Worm (Caenorhabditis elegans): ENCODE data around the gene W08F4.3.
"Not testable (repeated sequence)": the region's sequence is repeated elsewhere in the genome, so short reads cannot be mapped to it uniquely, and the experiment has no call there.

W08F4.3 gene

ce11 chrII:580189-580643 is at the start of gene W08F4.3, which contains the start of gene cdc-37:
TSS of gene W08F4.3 (plus strand) at chrII:580602.
TSS of gene cdc-37 (minus strand) at chrII:580593.
- no peak for TF ChIP-seq unc-62 (GFP tag; optimal IDR thresholded peaks at IDR 0.05)

- not testable (repeated sequence) for TF ChIP-seq unc-62 (GFP tag; optimal IDR thresholded peaks at IDR 0.05)
Observed at ce11 chrII:535226-535625, 45.2 kb upstream of the W08F4.3 start, which contains the start of gene T27A1.3. TSS of gene T27A1.3 (plus strand) at chrII:535526.

DNA sequence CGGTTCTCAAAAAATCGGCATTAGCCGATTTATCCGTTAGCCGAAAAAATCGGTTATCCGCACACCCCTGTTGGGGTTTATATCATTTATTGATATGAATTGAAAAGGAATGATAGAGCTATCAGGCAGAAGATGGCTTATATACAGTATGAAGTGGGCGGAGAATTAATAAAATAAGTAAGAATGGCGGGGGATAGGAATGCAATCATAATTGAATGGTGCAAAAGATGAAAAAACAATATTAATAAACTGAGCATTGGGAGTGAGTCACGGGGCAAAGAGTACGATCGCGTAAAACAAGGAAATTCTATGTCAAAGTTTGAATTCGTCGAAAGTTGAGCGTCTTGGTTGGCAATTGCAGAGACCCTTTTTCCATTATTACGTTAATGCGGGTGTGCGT is 43.6 kb upstream of the W08F4.3 start, which contains the start of gene T27A1.2:
TSS of gene T27A1.2 (minus strand) at position 101 of the 400 bp plus-strand sequence.
- no peak for TF ChIP-seq unc-62 (GFP tag; optimal IDR thresholded peaks at IDR 0.05)

DNA sequence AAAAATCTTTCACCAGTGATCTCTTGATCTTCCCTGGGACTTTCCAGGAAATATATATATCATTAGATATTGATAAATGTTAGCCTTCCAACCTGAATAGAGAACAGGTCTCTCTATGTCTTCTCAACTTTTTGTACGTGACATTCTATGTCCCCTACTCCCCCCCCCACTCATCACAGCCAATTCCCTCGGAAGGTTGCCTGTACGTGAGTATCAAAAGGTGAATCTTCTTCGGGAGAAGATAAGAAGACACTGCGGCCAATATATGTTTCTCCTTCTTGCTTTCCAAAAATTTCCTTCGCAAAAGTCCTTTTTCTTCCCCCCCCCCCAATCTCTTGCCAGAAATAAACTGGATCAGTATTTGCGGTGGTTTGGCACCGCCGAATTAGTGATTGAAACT is 38.0 kb upstream of the W08F4.3 start:
- no peak for TF ChIP-seq unc-62 (GFP tag; optimal IDR thresholded peaks at IDR 0.05)

- TF ChIP-seq unc-62 (GFP tag; optimal IDR thresholded peaks at IDR 0.05) = no peak
Observed at ce11 chrII:546405-546804, 34.0 kb upstream of the W08F4.3 start, which contains the start of gene mlt-10. TSS of gene mlt-10 (plus strand) at chrII:546705.

DNA sequence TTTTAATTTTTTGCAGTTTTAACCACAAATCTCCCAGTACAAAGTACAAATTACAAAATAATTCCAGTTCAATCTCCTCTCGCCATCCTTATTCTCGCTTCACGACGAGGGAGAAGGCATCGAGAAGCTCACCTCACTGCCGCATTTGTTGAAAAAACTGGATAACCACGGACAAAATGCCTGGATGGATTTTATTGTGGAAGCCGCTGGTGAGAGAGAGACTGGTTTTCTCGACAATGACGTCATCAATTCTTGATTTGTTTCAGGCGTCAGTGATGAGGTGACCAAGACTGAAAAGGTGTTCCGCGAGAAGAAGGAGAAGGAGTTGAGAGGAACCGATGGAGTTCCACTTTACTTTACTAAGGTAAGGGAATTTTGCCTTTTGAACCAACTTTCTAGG is 30.9 kb upstream of the W08F4.3 start:
- no peak for TF ChIP-seq unc-62 (GFP tag; optimal IDR thresholded peaks at IDR 0.05)

- no peak for TF ChIP-seq unc-62 (GFP tag; optimal IDR thresholded peaks at IDR 0.05)
Observed at ce11 chrII:551245-551904, 29.0 kb upstream of the W08F4.3 start, which contains the start of gene lips-7. TSS of gene lips-7 (plus strand) at chrII:551854.

ce11 chrII:555371-555770 is 25.0 kb upstream of the W08F4.3 start:
- TF ChIP-seq unc-62 (GFP tag; optimal IDR thresholded peaks at IDR 0.05) = no peak

ce11 chrII:556185-556584 is 24.2 kb upstream of the W08F4.3 start, which contains the start of the genes C09E8.1 and C09E8.6:
TSS of gene C09E8.1 (plus strand) at chrII:556485.
TSS of gene C09E8.6 (plus strand) at chrII:556497.
- TF ChIP-seq unc-62 (GFP tag; optimal IDR thresholded peaks at IDR 0.05) = no peak

ce11 chrII:568776-569175 is 11.6 kb upstream of the W08F4.3 start, which contains the start of gene W08F4.5:
TSS of gene W08F4.5 (minus strand) at chrII:568876.
- TF ChIP-seq unc-62 (GFP tag; optimal IDR thresholded peaks at IDR 0.05) = no peak

ce11 chrII:572010-572409 is 8.4 kb upstream of the W08F4.3 start, which contains the start of gene mlt-8:
TSS of gene mlt-8 (minus strand) at chrII:572110.
- TF ChIP-seq unc-62 (GFP tag; optimal IDR thresholded peaks at IDR 0.05) = no peak

ce11 chrII:574064-574463 is 6.3 kb upstream of the W08F4.3 start:
- no peak for TF ChIP-seq unc-62 (GFP tag; optimal IDR thresholded peaks at IDR 0.05)

- TF ChIP-seq unc-62 (GFP tag; optimal IDR thresholded peaks at IDR 0.05) = no peak
Observed at ce11 chrII:577632-578031, 2.8 kb upstream of the W08F4.3 start, which contains the start of gene W08F4.7. TSS of gene W08F4.7 (minus strand) at chrII:577732.

DNA sequence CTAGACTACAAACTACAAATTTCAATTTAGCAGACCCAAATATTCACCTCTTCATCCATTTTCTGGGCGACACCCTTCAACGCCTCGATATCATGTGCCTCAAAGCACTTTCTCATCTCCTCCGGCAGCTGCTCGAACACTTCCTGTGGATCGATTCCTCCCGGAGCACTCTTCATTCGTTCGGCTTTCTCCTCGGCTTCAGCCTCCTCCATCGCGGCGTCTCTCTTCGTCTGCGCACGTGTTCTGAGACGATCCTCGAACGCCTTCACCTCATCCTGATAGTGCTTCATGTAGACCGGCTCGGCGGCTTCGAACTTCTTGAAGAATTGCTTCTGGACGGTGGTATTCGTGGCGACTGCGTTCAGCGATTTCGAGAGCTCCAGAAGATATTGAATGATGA is 1.6 kb upstream of the W08F4.3 start:
- TF ChIP-seq unc-62 (GFP tag; optimal IDR thresholded peaks at IDR 0.05) = no peak

ce11 chrII:581983-582382 is 1.6 kb downstream of the W08F4.3 start:
- no peak for TF ChIP-seq unc-62 (GFP tag; optimal IDR thresholded peaks at IDR 0.05)

DNA sequence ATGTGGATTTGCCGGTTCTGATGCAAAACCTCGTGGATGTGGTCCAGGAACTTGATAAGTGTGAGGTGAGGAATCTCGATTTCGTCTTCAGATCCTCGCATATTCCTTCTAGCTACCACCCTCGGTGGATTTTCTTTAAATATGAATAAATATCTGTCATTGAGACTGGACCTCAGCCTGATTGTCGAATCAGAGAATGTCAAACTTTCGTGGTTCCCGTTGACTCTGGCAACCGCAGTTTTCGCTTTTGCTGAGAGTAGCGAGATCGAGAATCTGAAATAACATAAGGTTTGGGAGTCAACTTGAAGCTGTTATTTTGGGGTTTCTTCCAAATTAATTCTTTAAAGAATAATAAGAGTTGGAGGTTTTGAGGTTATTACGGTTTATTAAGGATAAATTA is 2.2 kb downstream of the W08F4.3 start, which contains the start of gene fbxb-14:
TSS of gene fbxb-14 (minus strand) at position 101 of the 400 bp plus-strand sequence.
- TF ChIP-seq unc-62 (GFP tag; optimal IDR thresholded peaks at IDR 0.05) = no peak

DNA sequence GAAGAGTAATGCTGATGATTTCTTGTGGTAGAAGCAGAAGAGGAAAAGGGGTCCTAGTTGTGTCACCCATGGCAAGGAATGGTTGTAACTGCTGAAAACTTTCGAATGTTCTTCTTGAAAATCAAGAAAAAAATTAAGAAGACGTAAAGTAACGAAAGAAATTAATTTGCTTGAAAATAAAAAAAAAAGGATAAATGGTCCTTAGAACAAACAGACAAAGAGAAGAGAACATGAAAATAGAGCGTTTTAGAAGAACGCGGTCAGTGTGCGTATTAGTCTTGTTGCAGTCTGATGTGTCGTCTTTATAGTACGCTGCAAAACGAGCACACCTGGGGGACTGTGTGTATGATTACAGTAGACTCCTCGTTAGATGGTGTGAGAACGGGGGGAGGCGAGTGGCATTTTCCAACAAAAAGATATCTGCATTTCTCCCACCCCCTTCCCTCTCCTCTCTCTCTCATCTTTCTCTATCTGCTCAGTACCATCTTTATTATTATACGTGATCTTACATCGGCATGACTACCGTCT is 4.0 kb downstream of the W08F4.3 start, which contains the start of the genes W08F4.12 and W08F4.13:
TSS of gene W08F4.12 (minus strand) at position 101 of the 528 bp plus-strand sequence.
TSS of gene W08F4.13 (plus strand) at position 478 of the 528 bp plus-strand sequence.
- no peak for TF ChIP-seq unc-62 (GFP tag; optimal IDR thresholded peaks at IDR 0.05)

Data from whole organism, dauer.